Fruit fly (Drosophila melanogaster): ENCODE data around the gene Gcat.

Gcat gene

dm6 chr3L:11751005-11751404 lies 49.7 kb downstream of the Gcat start, which contains the start of gene Gr68a:
Gene Gr68a (plus strand): TSS chr3L:11751305.
- no peak for TF ChIP-seq pad (GFP tag; optimal IDR thresholded peaks at IDR 0.05)
- TF ChIP-seq toe (GFP tag; optimal IDR thresholded peaks at IDR 0.05): no peak
- TF ChIP-seq CG33017 (tag; optimal IDR thresholded peaks at IDR 0.05): no peak
- TF ChIP-seq CG14711 (tag; optimal IDR thresholded peaks at IDR 0.05): no peak
- TF ChIP-seq cic (GFP tag; optimal IDR thresholded peaks at IDR 0.05): no peak
- TF ChIP-seq CG12768 (GFP tag; optimal IDR thresholded peaks at IDR 0.05): no peak
- no peak for TF ChIP-seq bab1 (GFP tag; optimal IDR thresholded peaks at IDR 0.05)
- TF ChIP-seq CG1620 (GFP tag; optimal IDR thresholded peaks at IDR 0.05): no peak
- no peak for TF ChIP-seq Hr96 (GFP tag; optimal IDR thresholded peaks at IDR 0.05)
- no peak for TF ChIP-seq Crg-1 (GFP tag; optimal IDR thresholded peaks at IDR 0.05)
- TF ChIP-seq CG5204 (GFP tag; optimal IDR thresholded peaks at IDR 0.05): no peak
- TF ChIP-seq Mnt (GFP tag; optimal IDR thresholded peaks at IDR 0.05): no peak
